In the genomic region with DNA sequence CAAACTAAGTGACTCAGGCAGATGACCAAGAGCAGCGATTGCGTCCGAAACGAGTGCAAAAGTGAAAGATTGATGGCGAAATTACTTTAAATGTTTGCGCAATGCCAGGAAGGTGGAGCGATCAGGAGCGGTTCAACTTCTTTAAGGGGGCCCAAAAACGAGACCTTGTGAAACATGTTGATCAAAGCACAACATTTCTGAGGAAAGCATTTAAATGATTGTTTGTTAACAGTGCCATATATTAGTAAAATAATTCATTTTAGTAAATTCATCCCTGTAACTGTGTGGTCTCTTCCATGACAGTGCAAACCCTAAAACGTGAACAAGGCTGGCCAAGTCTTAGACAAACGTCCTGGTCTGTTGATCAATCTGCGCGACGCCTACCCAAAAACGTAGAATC, we compare ENCODE assay signal across 1 fruit fly cellular context.
TF ChIP-seq lines count a peak whose summit lies in the region.

No protein-coding gene starts in this region.

TF ChIP-seq in whole organism, prepupa, 60 proteins besides CTCF, POLR2A, EP300 and RAD21 (continued from another document):
- peak; percentile 75 for TF ChIP-seq CG11902 (GFP tag; optimal IDR thresholded peaks at IDR 0.05; lab: Kevin White, UChicago)
- peak; percentile 5 for TF ChIP-seq CG4318 (GFP tag; optimal IDR thresholded peaks at IDR 0.05; lab: Kevin White, UChicago)
- TF ChIP-seq Hr39 (GFP tag; optimal IDR thresholded peaks at IDR 0.05; lab: Kevin White, UChicago) = peak; percentile 34
- TF ChIP-seq CG6163 (GFP tag; IDR thresholded peaks at IDR 0.05; lab: Robert Waterston, UW) = peak; percentile 68
- TF ChIP-seq Sox15 (GFP tag; optimal IDR thresholded peaks at IDR 0.05; lab: Kevin White, UChicago) = no peak
- TF ChIP-seq lz (GFP tag; optimal IDR thresholded peaks at IDR 0.05; lab: Kevin White, UChicago) = peak; percentile 29
- TF ChIP-seq CG10669 (GFP tag; optimal IDR thresholded peaks at IDR 0.05; lab: Kevin White, UChicago) = peak; percentile 52
- peak; percentile 54 for TF ChIP-seq achi (GFP tag; optimal IDR thresholded peaks at IDR 0.05; lab: Kevin White, UChicago)
- TF ChIP-seq Gug (GFP tag; IDR thresholded peaks at IDR 0.05; lab: Robert Waterston, UW) = peak; percentile 48; the same call in 1 of the 2 replicates
- peak; percentile 28 for TF ChIP-seq CG10631 (GFP tag; optimal IDR thresholded peaks at IDR 0.05; lab: Kevin White, UChicago)
- TF ChIP-seq Smox (GFP tag; optimal IDR thresholded peaks at IDR 0.05; lab: Kevin White, UChicago) = peak; percentile 10
- peak; percentile 61 for TF ChIP-seq CG6808 (GFP tag; optimal IDR thresholded peaks at IDR 0.05; lab: Kevin White, UChicago)
- TF ChIP-seq dac (GFP tag; optimal IDR thresholded peaks at IDR 0.05; lab: Kevin White, UChicago) = no peak
- no peak for TF ChIP-seq eg (GFP tag; IDR thresholded peaks at IDR 0.05; lab: Robert Waterston, UW)
- TF ChIP-seq Ets96B (tag; optimal IDR thresholded peaks at IDR 0.05; lab: Kevin White, UChicago) = peak; percentile 48
- TF ChIP-seq CG8632 (GFP tag; optimal IDR thresholded peaks at IDR 0.05; lab: Kevin White, UChicago) = no peak
- peak; percentile 70 for TF ChIP-seq CG3919 (GFP tag; optimal IDR thresholded peaks at IDR 0.05; lab: Kevin White, UChicago)
- TF ChIP-seq cyc (GFP tag; optimal IDR thresholded peaks at IDR 0.05; lab: Kevin White, UChicago) = peak; percentile 49
- TF ChIP-seq fd85E (GFP tag; optimal IDR thresholded peaks at IDR 0.05; lab: Kevin White, UChicago) = no peak
- peak; percentile 62 for TF ChIP-seq topi (GFP tag; optimal IDR thresholded peaks at IDR 0.05; lab: Kevin White, UChicago)
- TF ChIP-seq CG8119 (GFP tag; IDR thresholded peaks at IDR 0.05; lab: Robert Waterston, UW) = no peak
- no peak for TF ChIP-seq CG11294 (GFP tag; IDR thresholded peaks at IDR 0.05; lab: Robert Waterston, UW)
- TF ChIP-seq fd59A (GFP tag; optimal IDR thresholded peaks at IDR 0.05; lab: Kevin White, UChicago) = peak; percentile 30
- peak; percentile 13 for TF ChIP-seq pdm3 (GFP tag; optimal IDR thresholded peaks at IDR 0.05; lab: Kevin White, UChicago)
- peak in 1 of 2 experiments; percentile 26 for TF ChIP-seq ss (GFP tag; optimal IDR thresholded peaks at IDR 0.05; lab: Kevin White, UChicago)
- TF ChIP-seq net (GFP tag; optimal IDR thresholded peaks at IDR 0.05; lab: Kevin White, UChicago) = peak; percentile 37
- TF ChIP-seq Eip93F (GFP tag; optimal IDR thresholded peaks at IDR 0.05; lab: Kevin White, UChicago) = no peak
- TF ChIP-seq Hr38 (GFP tag; optimal IDR thresholded peaks at IDR 0.05; lab: Kevin White, UChicago) = no peak
- TF ChIP-seq OdsH (GFP tag; optimal IDR thresholded peaks at IDR 0.05; lab: Kevin White, UChicago) = peak; percentile 42
- TF ChIP-seq esn (GFP tag; optimal IDR thresholded peaks at IDR 0.05; lab: Kevin White, UChicago) = peak; percentile 32
- TF ChIP-seq CG7368 (GFP tag; optimal IDR thresholded peaks at IDR 0.05; lab: Kevin White, UChicago) = no peak
- TF ChIP-seq CG32006 (GFP tag; optimal IDR thresholded peaks at IDR 0.05; lab: Kevin White, UChicago) = peak; percentile 63
- peak; percentile 2 for TF ChIP-seq Lpt (GFP tag; optimal IDR thresholded peaks at IDR 0.05; lab: Kevin White, UChicago)
- TF ChIP-seq CG16779 (tag; optimal IDR thresholded peaks at IDR 0.05; lab: Kevin White, UChicago) = no peak
- no peak for TF ChIP-seq dsx (GFP tag; optimal IDR thresholded peaks at IDR 0.05; lab: Kevin White, UChicago; ENCODE audit: poor library complexity, severe bottlenecking)
